Worm (Caenorhabditis elegans) whole organism, L4/young adult: Measurements from ENCODE around the gene daao-1.

Experiments used
- W03F9.2 ChIP-seq: fragments of 150-350 bp; optimal IDR thresholded peaks from 2 replicates; lab custom pipeline; 2014; ENCODE audit warnings: missing biosample characterization, missing genetic modification characterization
- dao-5 ChIP-seq: sonication (generic microtip); optimal IDR thresholded peaks from 2 replicates; lab custom pipeline; 2016; ENCODE audit warnings: missing genotype, missing genetic modification characterization, moderate library complexity, missing compliant biosample characterization
- him-1 ChIP-seq: sonication (generic microtip); optimal IDR thresholded peaks from 2 replicates; lab custom pipeline; 2016; ENCODE audit warnings: missing genotype, missing genetic modification reagents, missing genetic modification characterization, missing compliant biosample characterization

daao-1 gene

ce11 chrIV:2610974-2611373 is 3.0 kb upstream of the daao-1 start:
- TF ChIP-seq dao-5 (tag; lab: Kevin White, UChicago) = no peak
- TF ChIP-seq him-1 (tag; lab: Kevin White, UChicago) = no peak
- TF ChIP-seq W03F9.2 (tag; lab: Kevin White, UChicago) = no peak

- no peak for TF ChIP-seq him-1 (tag; lab: Kevin White, UChicago)
- no peak for TF ChIP-seq W03F9.2 (tag; lab: Kevin White, UChicago)
- TF ChIP-seq dao-5 (tag; lab: Kevin White, UChicago) = no peak
These were observed 937 bp upstream of the daao-1 start, which contains the start of gene Y69A2AR.28 for ce11 chrIV:2613011-2613503. TSS of gene Y69A2AR.28 (minus strand) at chrIV:2613061.

- TF ChIP-seq him-1 (tag; lab: Kevin White, UChicago) (no peak), dao-5 (tag; lab: Kevin White, UChicago) (no peak), W03F9.2 (tag; lab: Kevin White, UChicago) (no peak)
These were observed 2.9 kb downstream of the daao-1 start for ce11 chrIV:2616853-2617252.

- TF ChIP-seq dao-5 (tag; lab: Kevin White, UChicago) = no peak
- TF ChIP-seq him-1 (tag; lab: Kevin White, UChicago) = no peak
- no peak for TF ChIP-seq W03F9.2 (tag; lab: Kevin White, UChicago)
These were observed 4.6 kb downstream of the daao-1 start, which contains the start of gene smf-3 for ce11 chrIV:2618611-2619010. TSS of gene smf-3 (plus strand) at chrIV:2618869.

- TF ChIP-seq W03F9.2 (tag; lab: Kevin White, UChicago) (no peak), dao-5 (tag; lab: Kevin White, UChicago) (no peak), him-1 (tag; lab: Kevin White, UChicago) (no peak)
These were observed 14.2 kb downstream of the daao-1 start, which contains the start of gene ngn-1 for ce11 chrIV:2628171-2628570. TSS of gene ngn-1 (minus strand) at chrIV:2628271.

ce11 chrIV:2630145-2630544 is 16.2 kb downstream of the daao-1 start:
- no peak for TF ChIP-seq W03F9.2 (tag; lab: Kevin White, UChicago)

ce11 chrIV:2634992-2635391 is 21.0 kb downstream of the daao-1 start:
- no peak for TF ChIP-seq dao-5 (tag; lab: Kevin White, UChicago)

- TF ChIP-seq dao-5 (tag; lab: Kevin White, UChicago) (no peak), W03F9.2 (tag; lab: Kevin White, UChicago) (no peak), him-1 (tag; lab: Kevin White, UChicago) (no peak)
These were observed 25.8 kb downstream of the daao-1 start for ce11 chrIV:2639666-2640273.

ce11 chrIV:2640950-2641349 is 27.0 kb downstream of the daao-1 start, which contains the start of the genes mdf-2 and nduv-3:
TSS of gene mdf-2 (minus strand) at chrIV:2641125.
TSS of gene nduv-3 (plus strand) at chrIV:2641310.
- TF ChIP-seq him-1 (tag; lab: Kevin White, UChicago) (no peak), W03F9.2 (tag; lab: Kevin White, UChicago) (peak; percentile 72)

ce11 chrIV:2642054-2642453 is 28.1 kb downstream of the daao-1 start:
- no peak for TF ChIP-seq dao-5 (tag; lab: Kevin White, UChicago)
- TF ChIP-seq W03F9.2 (tag; lab: Kevin White, UChicago) = no peak
- TF ChIP-seq him-1 (tag; lab: Kevin White, UChicago) = no peak

- TF ChIP-seq him-1 (tag; lab: Kevin White, UChicago) = no peak
- no peak for TF ChIP-seq dao-5 (tag; lab: Kevin White, UChicago)
- TF ChIP-seq W03F9.2 (tag; lab: Kevin White, UChicago) = no peak
These were observed 28.7 kb downstream of the daao-1 start, which contains the start of gene ric-8 for ce11 chrIV:2642673-2643072. TSS of gene ric-8 (plus strand) at chrIV:2642973.

ce11 chrIV:2650031-2650430 is 36.0 kb downstream of the daao-1 start:
- no peak for TF ChIP-seq him-1 (tag; lab: Kevin White, UChicago)
- TF ChIP-seq dao-5 (tag; lab: Kevin White, UChicago) = no peak
- no peak for TF ChIP-seq W03F9.2 (tag; lab: Kevin White, UChicago)

- TF ChIP-seq W03F9.2 (tag; lab: Kevin White, UChicago) (no peak), dao-5 (tag; lab: Kevin White, UChicago) (no peak), him-1 (tag; lab: Kevin White, UChicago) (no peak)
These were observed 41.0 kb downstream of the daao-1 start for ce11 chrIV:2654965-2655364.
